Worm (Caenorhabditis elegans): ENCODE data around the gene wht-2.

Gene wht-2

DNA sequence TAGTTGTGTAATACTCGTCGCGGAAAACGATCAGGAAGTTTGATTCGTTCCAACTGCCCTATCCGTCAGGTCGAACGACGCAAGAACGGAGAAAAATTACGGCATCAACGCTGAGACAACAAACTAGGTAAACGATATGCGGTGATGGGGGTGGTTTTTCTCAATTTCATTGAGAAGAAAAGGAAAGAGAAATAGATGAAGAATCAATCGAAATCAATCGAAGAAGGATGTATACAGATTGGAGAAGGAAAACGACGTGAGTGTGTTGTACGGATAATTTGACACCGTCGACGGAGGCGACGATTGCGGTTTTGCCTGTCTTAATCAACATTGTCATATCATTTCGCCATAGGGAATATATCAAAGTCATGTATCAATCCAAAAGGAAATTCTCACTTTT lies 23.7 kb downstream of the wht-2 start:
- TF ChIP-seq him-1 (tag; optimal IDR thresholded peaks at IDR 0.05) (no peak), dao-5 (tag; optimal IDR thresholded peaks at IDR 0.05) (no peak), W03F9.2 (tag; optimal IDR thresholded peaks at IDR 0.05) (no peak)

DNA sequence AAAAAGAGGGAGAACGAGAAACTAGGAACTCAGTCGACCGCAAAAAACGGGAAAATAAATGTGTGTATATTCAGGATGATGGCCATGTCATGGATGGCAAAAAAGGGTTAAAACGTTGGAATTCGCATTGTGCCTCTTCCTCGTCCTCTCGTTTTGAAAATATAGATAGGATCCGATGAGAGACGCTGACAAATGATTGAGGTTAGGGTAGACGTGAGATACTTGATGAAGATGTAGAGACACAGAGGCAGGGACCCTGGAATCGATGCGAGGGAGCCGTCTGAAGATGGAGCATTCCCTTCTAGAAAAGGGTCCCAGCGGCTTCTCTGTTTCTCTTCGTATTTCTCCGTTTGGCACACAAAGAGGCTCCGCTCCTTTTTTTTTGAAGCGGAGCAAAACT lies 24.7 kb downstream of the wht-2 start:
- TF ChIP-seq him-1 (tag; optimal IDR thresholded peaks at IDR 0.05) (peak; percentile 70), W03F9.2 (tag; optimal IDR thresholded peaks at IDR 0.05) (no peak)

DNA sequence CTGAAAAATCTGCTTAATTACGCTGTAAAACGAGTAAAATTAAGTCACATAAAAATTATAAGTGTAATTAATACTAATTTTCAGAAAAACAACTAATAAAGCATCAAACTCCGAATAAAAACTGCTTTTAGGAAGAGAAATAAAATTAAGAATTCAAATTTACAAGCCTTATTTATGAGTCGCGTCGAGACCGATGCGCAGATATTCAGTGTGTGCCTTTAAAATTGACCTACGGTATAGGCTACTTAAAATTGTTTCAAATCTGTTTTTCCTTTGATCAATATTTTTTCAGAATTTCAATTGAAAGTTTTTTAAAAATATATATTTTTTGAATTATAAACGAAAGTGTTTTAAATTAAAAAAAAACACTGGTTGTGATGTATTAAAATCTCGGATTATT lies 27.9 kb downstream of the wht-2 start, which contains the start of gene sms-1:
Gene sms-1, minus strand, starts transcription at position 6 of the 400 bp plus-strand sequence.
- TF ChIP-seq dao-5 (tag; optimal IDR thresholded peaks at IDR 0.05) (no peak), him-1 (tag; optimal IDR thresholded peaks at IDR 0.05) (no peak), W03F9.2 (tag; optimal IDR thresholded peaks at IDR 0.05) (no peak)

DNA sequence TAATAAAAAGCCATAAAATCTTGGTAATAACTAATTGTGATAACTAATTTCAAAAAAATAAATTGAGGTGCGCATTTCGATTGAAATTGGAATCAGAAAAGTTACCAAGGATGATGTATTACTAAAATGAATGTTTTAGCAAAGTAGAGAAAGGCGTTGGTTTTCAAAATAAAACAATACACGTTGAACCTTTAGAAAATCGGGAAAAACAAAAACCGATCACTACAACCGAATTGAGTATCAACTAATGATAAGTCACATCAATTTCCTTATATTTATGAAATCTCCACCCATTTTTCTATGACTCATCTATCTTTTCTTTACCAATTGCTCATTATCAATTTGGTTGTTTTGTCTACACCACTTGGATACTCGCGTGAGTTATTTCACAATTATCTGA lies 30.2 kb downstream of the wht-2 start, which contains the start of gene H21P03.10:
Gene H21P03.10, plus strand, starts transcription at position 301 of the 400 bp plus-strand sequence.
- TF ChIP-seq dao-5 (tag; optimal IDR thresholded peaks at IDR 0.05) (no peak), W03F9.2 (tag; optimal IDR thresholded peaks at IDR 0.05) (no peak)

DNA sequence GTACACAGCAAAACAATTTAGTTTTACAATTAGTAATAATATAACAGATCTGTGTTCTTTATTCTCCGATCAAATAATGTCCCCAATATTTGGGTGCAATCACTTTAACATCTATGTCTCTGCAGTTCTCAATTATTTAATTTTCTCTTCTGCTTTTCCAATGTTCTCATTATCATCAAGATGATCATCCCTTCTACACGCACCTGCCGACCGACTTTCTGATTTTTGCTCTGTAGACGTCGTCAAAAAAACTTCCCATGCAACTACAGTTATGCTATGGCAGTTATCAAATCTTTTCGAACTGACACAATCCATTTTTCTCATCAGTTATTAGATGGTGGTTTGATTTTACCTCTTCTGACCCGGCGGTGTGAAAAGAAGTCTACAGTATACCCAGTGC lies 33.4 kb downstream of the wht-2 start:
- no peak for TF ChIP-seq him-1 (tag; optimal IDR thresholded peaks at IDR 0.05)
- no peak for TF ChIP-seq dao-5 (tag; optimal IDR thresholded peaks at IDR 0.05)
- TF ChIP-seq W03F9.2 (tag; optimal IDR thresholded peaks at IDR 0.05) = no peak

DNA sequence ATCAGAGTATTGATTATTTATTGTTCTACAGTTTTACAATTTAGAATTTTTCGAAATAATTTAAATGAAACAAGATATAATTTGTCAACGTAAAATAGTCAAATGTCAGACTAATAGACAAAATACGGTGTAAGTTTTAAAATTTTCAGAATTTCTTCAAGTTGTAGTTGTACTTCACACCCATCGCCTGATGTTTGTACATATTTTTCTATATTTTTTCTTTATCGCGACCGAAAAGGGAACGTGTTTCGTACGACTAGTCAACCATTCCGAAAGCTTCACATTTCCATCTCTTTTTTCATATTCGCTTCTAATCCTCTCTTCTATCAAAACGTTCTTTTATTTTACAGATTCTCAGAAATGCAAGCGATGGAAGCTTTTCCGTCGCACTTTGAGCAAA lies 34.2 kb downstream of the wht-2 start, which contains the start of gene twk-25:
Gene twk-25, plus strand, starts transcription at position 301 of the 400 bp plus-strand sequence.
- no peak for TF ChIP-seq him-1 (tag; optimal IDR thresholded peaks at IDR 0.05)
- no peak for TF ChIP-seq W03F9.2 (tag; optimal IDR thresholded peaks at IDR 0.05)
- no peak for TF ChIP-seq dao-5 (tag; optimal IDR thresholded peaks at IDR 0.05)

DNA sequence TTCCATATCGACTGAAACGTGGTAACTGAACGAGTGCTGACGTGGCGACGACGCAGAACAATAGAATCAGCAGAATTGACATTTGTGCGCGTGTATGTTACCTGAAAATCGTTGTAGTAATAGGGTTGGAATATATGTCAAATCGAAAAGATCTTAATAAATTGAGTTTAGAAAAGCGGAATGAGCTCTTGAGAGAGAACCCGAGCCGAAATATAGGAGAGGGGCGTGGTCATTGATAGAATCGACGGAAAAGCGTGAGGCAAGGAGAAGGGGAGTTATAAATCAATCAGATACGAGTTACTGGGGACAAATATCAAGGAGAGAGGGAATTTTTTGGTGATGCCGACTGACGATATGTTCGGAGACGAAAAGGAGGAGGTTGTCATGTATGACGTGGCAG lies 40.4 kb downstream of the wht-2 start, which contains the start of gene M04B2.6:
Gene M04B2.6, minus strand, starts transcription at position 101 of the 400 bp plus-strand sequence.
- TF ChIP-seq dao-5 (tag; optimal IDR thresholded peaks at IDR 0.05) (no peak), him-1 (tag; optimal IDR thresholded peaks at IDR 0.05) (no peak), W03F9.2 (tag; optimal IDR thresholded peaks at IDR 0.05) (no peak)

DNA sequence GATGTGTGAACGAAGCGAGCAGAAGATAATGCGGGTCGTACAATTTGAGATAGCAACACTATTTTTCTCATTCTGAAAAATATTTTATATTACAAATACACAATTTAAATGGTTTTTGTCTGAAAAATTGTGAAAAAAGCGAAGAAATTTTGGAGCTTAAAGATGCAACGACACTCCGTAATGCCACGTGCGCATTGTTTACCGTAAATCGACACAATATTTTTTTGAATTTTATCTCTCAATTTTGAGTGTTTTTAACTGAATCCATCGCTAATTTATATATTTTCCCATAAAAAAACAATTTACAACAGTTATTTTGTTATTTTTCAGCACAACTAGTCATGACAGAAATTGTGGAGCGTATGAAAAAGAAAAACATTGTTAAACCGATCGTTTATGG lies 50.7 kb downstream of the wht-2 start, which contains the start of the genes M04B2.4 and gfl-1:
Gene M04B2.4, minus strand, starts transcription at position 72 of the 400 bp plus-strand sequence.
Gene gfl-1, plus strand, starts transcription at position 331 of the 400 bp plus-strand sequence.
- TF ChIP-seq him-1 (tag; optimal IDR thresholded peaks at IDR 0.05) (no peak), dao-5 (tag; optimal IDR thresholded peaks at IDR 0.05) (no peak), W03F9.2 (tag; optimal IDR thresholded peaks at IDR 0.05) (no peak)

DNA sequence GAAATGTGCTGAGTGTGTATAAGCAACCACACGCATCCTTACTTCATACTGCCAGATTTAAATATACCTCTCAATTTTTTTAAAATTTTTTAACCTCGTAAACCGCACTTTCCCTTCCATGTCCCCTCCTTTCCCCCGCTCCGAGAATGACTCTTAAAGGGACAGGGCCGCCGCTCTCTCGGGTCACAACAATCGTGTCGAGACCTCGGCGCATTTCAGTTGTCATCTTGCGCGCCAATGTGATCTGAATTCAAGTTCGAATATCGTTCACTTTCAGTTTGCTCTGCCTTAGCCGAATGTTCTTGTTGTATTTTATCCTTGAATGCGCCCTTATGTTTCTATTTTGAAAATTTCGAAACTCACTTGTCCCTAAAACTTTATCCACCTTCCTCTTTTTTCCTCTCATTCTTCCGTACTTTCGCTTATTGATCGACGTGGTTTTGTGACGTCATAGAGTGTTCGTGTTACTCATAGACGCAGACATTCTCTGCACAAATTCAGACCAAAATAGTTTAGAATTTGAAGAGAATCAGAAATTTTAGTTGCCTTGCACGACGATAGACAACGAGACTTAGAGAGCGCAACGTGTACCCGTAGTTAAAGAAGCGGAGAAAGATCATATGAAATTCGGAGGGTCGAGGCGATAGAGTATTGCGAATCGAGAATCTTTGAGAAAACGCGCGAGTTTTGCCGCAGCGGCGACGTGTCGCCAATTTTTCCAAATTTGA lies 52.2 kb downstream of the wht-2 start:
- TF ChIP-seq dao-5 (tag; optimal IDR thresholded peaks at IDR 0.05) = no peak
- peak; percentile 22 for TF ChIP-seq W03F9.2 (tag; optimal IDR thresholded peaks at IDR 0.05)
